Worm (Caenorhabditis elegans) whole organism, L1 larva: ENCODE data around the gene map-1.

Experiments
- C16A3.4 ChIP-seq: fragments of 150-350 bp; optimal IDR thresholded peaks from 2 replicates; lab custom pipeline; 2014; ENCODE audit warnings: missing biosample characterization, missing genetic modification characterization
- alr-1 ChIP-seq: fragments of 200-800 bp; sonication (Bioruptor generic); optimal IDR thresholded peaks from 2 replicates; lab custom pipeline; 2018; ENCODE audit warnings: borderline replicate concordance, mild to moderate bottlenecking, missing genetic modification characterization, missing compliant biosample characterization
- blmp-1 ChIP-seq: fragments of 150-350 bp; optimal IDR thresholded peaks from 2 replicates; lab custom pipeline; 2014; ENCODE audit warnings: missing biosample characterization, missing genetic modification characterization
- ceh-63 ChIP-seq: fragments of 200-800 bp; sonication (Bioruptor generic); optimal IDR thresholded peaks from 2 replicates; lab custom pipeline; 2018; ENCODE audit warnings: mild to moderate bottlenecking, missing genetic modification characterization, missing compliant biosample characterization
- ceh-8 ChIP-seq: fragments of 200-800 bp; sonication (Bioruptor generic); optimal IDR thresholded peaks from 2 replicates; lab custom pipeline; 2018; ENCODE audit warnings: mild to moderate bottlenecking, missing genetic modification characterization, moderate library complexity, missing compliant biosample characterization
- ceh-90 ChIP-seq: sonication (generic microtip); optimal IDR thresholded peaks from 2 replicates; lab custom pipeline; 2016; ENCODE audit warnings: missing genetic modification characterization, missing compliant biosample characterization
- ces-1 ChIP-seq: fragments of 150-350 bp; optimal IDR thresholded peaks from 2 replicates; lab custom pipeline; 2014; ENCODE audit warnings: missing biosample characterization, missing genetic modification reagents, missing genetic modification characterization
- dpl-1 ChIP-seq, 3 experiments: fragments of 150-350 bp in 2 of 3; sonication (generic microtip) in 1 of 3; optimal IDR thresholded peaks; 2 replicates each; lab custom pipeline; 2014 to 2017; ENCODE audit warnings: missing biosample characterization in 3 of 3, missing genetic modification characterization in 3 of 3, missing genetic modification reagents in 3 of 3
- efl-1 ChIP-seq, 4 experiments: fragments of 150-350 bp; optimal IDR thresholded peaks in 3 of 4; peaks in 1 of 4; 1 replicate in 1 of 4; 2 replicates in 3 of 4; lab custom pipeline; 2014; ENCODE audit warnings: missing biosample characterization in 2 of 4, missing genetic modification characterization in 2 of 4, missing genetic modification reagents in 2 of 4
- efl-3 ChIP-seq: fragments of 200-800 bp; sonication (Bioruptor generic); optimal IDR thresholded peaks from 2 replicates; lab custom pipeline; 2018; ENCODE audit warnings: mild to moderate bottlenecking, missing genetic modification characterization, missing compliant biosample characterization
- egl-27 ChIP-seq, 2 experiments: fragments of 150-350 bp in 1 of 2; sonication (generic microtip); optimal IDR thresholded peaks; 3 replicates each; lab custom pipeline; 2017 to 2018; ENCODE audit warnings: missing biosample characterization in 2 of 2, missing genetic modification characterization in 2 of 2, missing genetic modification reagents in 2 of 2
- elt-3 ChIP-seq, 6 experiments: fragments of 150-350 bp in 1 of 6; sonication (generic microtip); optimal IDR thresholded peaks; 2 replicates each; lab custom pipeline; 2017 to 2018; ENCODE audit warnings: missing biosample characterization in 6 of 6, missing genetic modification characterization in 6 of 6, inconsistent platforms in 1 of 6
- fkh-10 ChIP-seq: sonication (generic microtip); optimal IDR thresholded peaks from 2 replicates; lab custom pipeline; 2017; ENCODE audit warnings: missing biosample characterization, missing genetic modification reagents, missing genetic modification characterization
- hlh-17 ChIP-seq: fragments of 200-800 bp; sonication (Bioruptor generic); optimal IDR thresholded peaks from 2 replicates; lab custom pipeline; 2018; ENCODE audit warnings: missing genetic modification characterization, mild to moderate bottlenecking, missing compliant biosample characterization, moderate library complexity, borderline replicate concordance
- hlh-4 ChIP-seq: sonication (generic microtip); optimal IDR thresholded peaks from 2 replicates; lab custom pipeline; 2016; ENCODE audit warnings: mild to moderate bottlenecking, missing genetic modification characterization, missing compliant biosample characterization
- hpl-2 ChIP-seq: fragments of 150-350 bp; optimal IDR thresholded peaks from 2 replicates; lab custom pipeline; 2014; ENCODE audit warnings: missing biosample characterization, missing genetic modification reagents, missing genetic modification characterization
- irx-1 ChIP-seq: sonication (generic microtip); optimal IDR thresholded peaks from 2 replicates; lab custom pipeline; 2016; ENCODE audit warnings: missing genetic modification characterization, missing compliant biosample characterization
- lin-13 ChIP-seq: fragments of 150-350 bp; optimal IDR thresholded peaks from 2 replicates; lab custom pipeline; 2014; ENCODE audit warnings: missing biosample characterization, missing genetic modification reagents, missing genetic modification characterization
- lin-14 ChIP-seq: fragments of 200-800 bp; sonication (Bioruptor generic); optimal IDR thresholded peaks from 2 replicates; lab custom pipeline; 2018; ENCODE audit warnings: mild to moderate bottlenecking, missing genetic modification characterization, moderate library complexity, missing compliant biosample characterization
- lin-35 ChIP-seq, 2 experiments: fragments of 150-350 bp; optimal IDR thresholded peaks; 2 replicates each; lab custom pipeline; 2014; ENCODE audit warnings: missing biosample characterization in 2 of 2, missing genetic modification characterization in 2 of 2, missing genetic modification reagents in 2 of 2
- lin-39 ChIP-seq: fragments of 150-350 bp; optimal IDR thresholded peaks from 2 replicates; lab custom pipeline; 2014; ENCODE audit warnings: missing biosample characterization, missing genetic modification reagents, missing genetic modification characterization
- lsy-2 ChIP-seq, 2 experiments: fragments of 150-350 bp; optimal IDR thresholded peaks; 2 replicates each; lab custom pipeline; 2014; ENCODE audit warnings: missing biosample characterization in 2 of 2, missing genetic modification characterization in 2 of 2
- mdl-1 ChIP-seq, 2 experiments: fragments of 150-350 bp; optimal IDR thresholded peaks; 2 replicates each; lab custom pipeline; 2014 to 2017; ENCODE audit warnings: missing biosample characterization in 2 of 2, missing genetic modification characterization in 2 of 2, inconsistent platforms in 1 of 2
- mep-1 ChIP-seq: fragments of 150-350 bp; optimal IDR thresholded peaks from 2 replicates; lab custom pipeline; 2014; ENCODE audit warnings: missing biosample characterization, missing genetic modification characterization
- nhr-11 ChIP-seq: fragments of 150-350 bp; optimal IDR thresholded peaks from 2 replicates; lab custom pipeline; 2014; ENCODE audit warnings: missing biosample characterization, missing genetic modification characterization
- nhr-19 ChIP-seq: fragments of 200-800 bp; sonication (Bioruptor generic); conservative IDR thresholded peaks from 2 replicates; pipeline ENCODE4 v1.3.6; 2022; ENCODE audit warnings: missing genetic modification characterization, missing compliant biosample characterization
- nhr-20 ChIP-seq: sonication (generic microtip); optimal IDR thresholded peaks from 2 replicates; lab custom pipeline; 2016; ENCODE audit warnings: mild to moderate bottlenecking, missing genetic modification characterization, missing compliant biosample characterization
- nhr-237 ChIP-seq: fragments of 150-350 bp; optimal IDR thresholded peaks from 2 replicates; lab custom pipeline; 2014; ENCODE audit warnings: missing biosample characterization, missing genetic modification characterization
- nhr-47 ChIP-seq: sonication (generic microtip); optimal IDR thresholded peaks from 2 replicates; lab custom pipeline; 2016; ENCODE audit warnings: mild to moderate bottlenecking, missing genetic modification characterization, moderate library complexity, missing compliant biosample characterization
- nhr-71 ChIP-seq: sonication (generic microtip); optimal IDR thresholded peaks from 2 replicates; lab custom pipeline; 2016; ENCODE audit warnings: mild to moderate bottlenecking, missing genetic modification characterization, moderate library complexity, missing compliant biosample characterization
- nhr-85 ChIP-seq: sonication (generic microtip); peaks from one replicate; lab custom pipeline; 2016; ENCODE audit warnings: missing genetic modification characterization, inconsistent platforms, missing compliant biosample characterization
- nhr-90 ChIP-seq: sonication (generic microtip); optimal IDR thresholded peaks from 2 replicates; lab custom pipeline; 2016; ENCODE audit warnings: mild to moderate bottlenecking, missing genetic modification characterization, missing compliant biosample characterization; ENCODE audit not compliant: poor library complexity
- pag-3 ChIP-seq: sonication (generic microtip); optimal IDR thresholded peaks from 2 replicates; lab custom pipeline; 2017; ENCODE audit warnings: missing genetic modification characterization, mild to moderate bottlenecking, missing compliant biosample characterization, antibody characterized with exemption, borderline replicate concordance; ENCODE audit not compliant: insufficient read depth
- rnt-1 ChIP-seq: sonication (generic microtip); optimal IDR thresholded peaks from 2 replicates; lab custom pipeline; 2016; ENCODE audit warnings: mild to moderate bottlenecking, missing genetic modification characterization, moderate library complexity, missing compliant biosample characterization
- snpc-4 ChIP-seq: fragments of 150-350 bp; optimal IDR thresholded peaks from 2 replicates; lab custom pipeline; 2014; ENCODE audit warnings: missing biosample characterization, missing genetic modification characterization
- snu-23 ChIP-seq: sonication (generic microtip); optimal IDR thresholded peaks from 2 replicates; lab custom pipeline; 2016; ENCODE audit warnings: missing genetic modification characterization, missing compliant biosample characterization
- sup-37 ChIP-seq: fragments of 200-800 bp; sonication (Bioruptor generic); optimal IDR thresholded peaks from 2 replicates; lab custom pipeline; 2018; ENCODE audit warnings: mild to moderate bottlenecking, missing genetic modification characterization, missing compliant biosample characterization
- tbx-2 ChIP-seq: sonication (generic microtip); optimal IDR thresholded peaks from 2 replicates; lab custom pipeline; 2016; ENCODE audit warnings: missing genetic modification characterization, missing compliant biosample characterization
- unc-130 ChIP-seq: fragments of 150-350 bp; optimal IDR thresholded peaks from 2 replicates; lab custom pipeline; 2017; ENCODE audit warnings: missing biosample characterization, missing genetic modification characterization, inconsistent platforms
- unc-30 ChIP-seq: sonication (generic microtip); optimal IDR thresholded peaks from 2 replicates; lab custom pipeline; 2017; ENCODE audit warnings: missing biosample characterization, missing genetic modification characterization
- zag-1 ChIP-seq: fragments of 150-350 bp; optimal IDR thresholded peaks from 2 replicates; lab custom pipeline; 2014; ENCODE audit warnings: missing biosample characterization, missing genetic modification characterization

The map-1 gene

ce11 chrIV:3653420-3653823 lies 33.2 kb downstream of the map-1 start (continued):
- TF ChIP-seq lin-14 (GFP tag; lab: Kevin White, UChicago), result peak; percentile 85
- TF ChIP-seq snu-23 (GFP tag; lab: Kevin White, UChicago), result peak; percentile 81
- peak in 1 of 2 experiments; percentile 91 for TF ChIP-seq mdl-1 (tag; optimal IDR thresholded peaks at IDR 0.05; lab: Kevin White, UChicago)
- no peak for TF ChIP-seq pag-3 (tag; lab: Kevin White, UChicago)
- peak; percentile 52 for TF ChIP-seq C16A3.4 (tag; lab: Kevin White, UChicago)
- TF ChIP-seq hlh-17 (GFP tag; lab: Kevin White, UChicago), result no peak
- peak; percentile 49 for TF ChIP-seq lin-39 (tag; lab: Kevin White, UChicago)

DNA sequence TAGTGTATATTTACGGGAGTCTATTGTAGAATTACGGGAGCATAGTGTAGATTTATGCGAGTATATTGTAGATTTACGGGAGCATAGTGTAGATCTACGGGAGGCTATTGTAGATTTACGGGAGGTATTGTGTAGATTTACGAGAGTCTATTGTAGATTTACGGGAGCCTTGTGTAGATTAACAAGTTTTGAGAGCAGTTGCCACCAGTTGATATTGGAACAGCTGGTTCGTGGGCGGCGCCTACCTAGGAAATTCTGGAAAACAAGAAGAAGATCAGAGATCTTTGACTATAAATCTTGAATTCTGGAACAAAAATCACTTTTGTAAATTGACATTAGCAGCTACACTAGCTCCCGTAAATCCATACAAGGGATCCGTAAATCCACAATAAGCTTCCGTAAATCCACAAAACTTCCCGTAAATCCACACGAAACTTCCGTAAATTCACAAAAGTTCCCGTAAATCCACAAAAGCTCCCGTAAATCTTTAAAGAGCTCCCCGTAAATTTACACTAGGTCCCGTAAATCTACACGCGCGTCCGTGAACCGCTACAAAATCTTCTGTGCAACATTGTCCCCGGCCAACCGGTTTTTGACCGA lies 33.8 kb downstream of the map-1 start:
- TF ChIP-seq ceh-63 (GFP tag; lab: Kevin White, UChicago) (no peak), efl-1 (optimal IDR thresholded peaks at IDR 0.05; lab: Kevin White, UChicago) (no peak), efl-1 (GFP tag; optimal IDR thresholded peaks at IDR 0.05 in 1 of 2; lab: Kevin White, UChicago) (peak in 1 of 2 experiments; percentile 80), rnt-1 (peak; percentile 57), ces-1 (GFP tag; lab: Kevin White, UChicago) (no peak)
- TF ChIP-seq, all 84 proteins: peak for 2

DNA sequence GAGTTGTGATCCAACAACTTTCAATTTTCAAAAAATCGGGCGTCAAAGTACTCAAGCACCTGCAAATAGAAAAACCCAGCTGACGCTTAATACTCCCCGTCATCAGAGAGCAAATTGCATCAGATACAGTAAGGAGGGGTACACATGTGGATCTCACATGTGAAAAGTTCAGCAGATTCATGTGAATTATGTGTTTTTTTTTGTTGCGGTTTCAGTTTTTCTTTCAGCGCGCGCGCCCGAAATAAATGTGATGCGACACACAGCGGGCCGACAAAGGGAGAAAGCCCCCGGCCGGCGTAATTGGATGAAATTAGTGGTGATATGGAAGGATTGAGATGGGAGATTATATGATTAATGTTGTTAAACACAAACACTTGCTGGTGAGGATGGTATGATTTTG lies 34.4 kb downstream of the map-1 start:
- TF ChIP-seq nhr-47 (tag; lab: Kevin White, UChicago), result peak; percentile 8
- TF ChIP-seq nhr-90 (tag; lab: Kevin White, UChicago), result peak; percentile 37
- TF ChIP-seq elt-3 (tag; optimal IDR thresholded peaks at IDR 0.05; lab: Kevin White, UChicago), result peak in 1 of 6 experiments; percentile 47
- no peak for TF ChIP-seq hpl-2 (GFP tag; lab: Kevin White, UChicago)
- peak in 1 of 2 experiments; percentile 30 for TF ChIP-seq mdl-1 (tag; optimal IDR thresholded peaks at IDR 0.05; lab: Kevin White, UChicago)
- peak; percentile 58 for TF ChIP-seq nhr-71
- peak; percentile 67 for TF ChIP-seq blmp-1
- no peak for TF ChIP-seq snpc-4 (tag; lab: Kevin White, UChicago)
- peak in 1 of 2 experiments; percentile 0 for TF ChIP-seq lin-35 (GFP tag; optimal IDR thresholded peaks at IDR 0.05; lab: Kevin White, UChicago)
- peak; percentile 42 for TF ChIP-seq nhr-19
- no peak for TF ChIP-seq nhr-11 (tag; lab: Kevin White, UChicago)
- TF ChIP-seq sup-37, result no peak
- peak; percentile 30 for TF ChIP-seq tbx-2
- peak; percentile 69 for TF ChIP-seq nhr-20
- TF ChIP-seq snu-23 (GFP tag; lab: Kevin White, UChicago), result peak; percentile 44
- TF ChIP-seq lsy-2 (tag; optimal IDR thresholded peaks at IDR 0.05; lab: Kevin White, UChicago), result peak in 1 of 2 experiments; percentile 58
- peak; percentile 13 for TF ChIP-seq lin-14 (GFP tag; lab: Kevin White, UChicago)
- TF ChIP-seq rnt-1, result peak; percentile 55
- peak; percentile 83 for TF ChIP-seq nhr-85 (tag; lab: Kevin White, UChicago)

DNA sequence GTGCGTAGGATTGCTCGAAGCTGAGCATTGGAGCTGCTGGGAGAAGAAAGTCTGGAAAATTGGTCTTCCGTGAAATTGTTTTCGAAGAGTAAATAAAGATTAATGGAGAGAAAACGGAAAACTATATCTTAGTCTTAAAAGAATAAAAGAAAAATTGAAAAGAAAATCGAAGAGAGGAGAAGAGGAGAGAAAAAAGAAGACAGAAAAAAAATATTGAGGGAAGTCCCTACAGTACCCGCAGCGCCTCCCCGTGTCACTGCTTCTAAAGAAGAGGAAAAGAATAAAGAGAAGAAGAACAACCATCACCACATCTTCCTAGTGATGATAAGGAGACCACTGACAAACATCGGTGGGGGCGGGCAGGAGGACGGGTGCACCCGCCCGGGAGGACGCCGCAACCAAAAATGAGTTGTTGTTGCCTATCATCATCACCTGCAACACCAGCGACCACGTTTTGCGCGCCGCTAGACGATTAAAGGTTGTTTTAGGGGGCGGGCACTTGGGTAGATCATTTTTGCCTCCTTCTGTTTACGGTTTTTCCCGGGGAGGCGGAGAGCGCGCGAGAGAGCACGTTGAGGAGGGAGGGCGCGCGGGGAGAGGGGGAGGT lies 37.9 kb downstream of the map-1 start, which contains the start of gene CC8.2:
Gene CC8.2 (minus strand): TSS at position 51 of the 607 bp plus-strand sequence.
- no peak for TF ChIP-seq irx-1 (tag; lab: Kevin White, UChicago)
- peak; percentile 16 to 66 for TF ChIP-seq lin-35 (GFP tag; optimal IDR thresholded peaks at IDR 0.05; lab: Kevin White, UChicago)
- TF ChIP-seq nhr-47 (tag; lab: Kevin White, UChicago), result peak; percentile 58
- TF ChIP-seq ceh-8 (GFP tag; lab: Kevin White, UChicago), result peak; percentile 22
- TF ChIP-seq ceh-90 (tag; lab: Kevin White, UChicago), result no peak
- TF ChIP-seq lsy-2 (tag; optimal IDR thresholded peaks at IDR 0.05; lab: Kevin White, UChicago), result peak; percentile 17 to 50
- TF ChIP-seq unc-130, result peak; percentile 45
- TF ChIP-seq nhr-90 (tag; lab: Kevin White, UChicago), result peak; percentile 74
- TF ChIP-seq C16A3.4 (tag; lab: Kevin White, UChicago), result peak; percentile 17
- TF ChIP-seq dpl-1 (GFP tag; optimal IDR thresholded peaks at IDR 0.05; lab: Kevin White, UChicago), result peak; percentile 9 to 50 (median 27)
- TF ChIP-seq hlh-4 (tag; lab: Kevin White, UChicago), result no peak
- no peak for TF ChIP-seq alr-1 (tag; lab: Kevin White, UChicago)
- no peak for TF ChIP-seq mep-1 (tag; lab: Kevin White, UChicago)
- TF ChIP-seq zag-1 (tag; lab: Kevin White, UChicago), result no peak
- TF ChIP-seq unc-30 (tag; lab: Kevin White, UChicago), result no peak
- TF ChIP-seq nhr-19, result peak; percentile 45
- peak; percentile 55 for TF ChIP-seq blmp-1
- no peak for TF ChIP-seq nhr-237 (tag; lab: Kevin White, UChicago)
- TF ChIP-seq mdl-1 (tag; optimal IDR thresholded peaks at IDR 0.05; lab: Kevin White, UChicago), result peak in 1 of 2 experiments; percentile 70
- peak; percentile 6 for TF ChIP-seq sup-37
- TF ChIP-seq egl-27 (tag; optimal IDR thresholded peaks at IDR 0.05; lab: Kevin White, UChicago), result no peak
- no peak for TF ChIP-seq lin-13 (GFP tag; lab: Kevin White, UChicago)
- TF ChIP-seq nhr-71, result peak; percentile 73
- TF ChIP-seq efl-3 (GFP tag; lab: Kevin White, UChicago), result no peak
- peak; percentile 82 for TF ChIP-seq lin-14 (GFP tag; lab: Kevin White, UChicago)
- TF ChIP-seq nhr-20, result peak; percentile 59
- no peak for TF ChIP-seq fkh-10 (GFP tag; lab: Kevin White, UChicago)
